Fruit fly (Drosophila melanogaster) whole organism, prepupa: ENCODE measurements around the gene fzr.

Experiments
- Blimp-1 ChIP-seq: fragments of 200-800 bp; sonication (Bioruptor generic); optimal IDR thresholded peaks from 3 replicates; lab custom pipeline; 2017; ENCODE audit warnings: missing biosample characterization, missing genetic modification characterization, mild to moderate bottlenecking, moderate library complexity, missing genetic modification reagents
- CG1621 ChIP-seq: fragments of 200-800 bp; sonication (Bioruptor generic); optimal IDR thresholded peaks from 3 replicates; lab custom pipeline; 2018; ENCODE audit warnings: missing biosample characterization, mild to moderate bottlenecking, missing genetic modification characterization
- CG6276 ChIP-seq: fragments of 200-800 bp; sonication (Bioruptor generic); optimal IDR thresholded peaks from 2 replicates; lab custom pipeline; 2017; ENCODE audit warnings: missing biosample characterization, mild to moderate bottlenecking, missing genetic modification characterization
- Eip78C ChIP-seq: fragments of 200-800 bp; sonication (Bioruptor generic); peaks from one replicate; lab custom pipeline; 2016; ENCODE audit warnings: missing biosample characterization, missing genetic modification characterization
- Met ChIP-seq: fragments of 200-800 bp; sonication (Bioruptor generic); optimal IDR thresholded peaks from 3 replicates; lab custom pipeline; 2016; ENCODE audit warnings: missing biosample characterization, missing genetic modification characterization
- OdsH ChIP-seq: fragments of 200-800 bp; sonication (Bioruptor generic); optimal IDR thresholded peaks from 3 replicates; lab custom pipeline; 2016; ENCODE audit warnings: missing biosample characterization, missing genetic modification characterization
- Smox ChIP-seq: fragments of 200-800 bp; sonication (Bioruptor generic); optimal IDR thresholded peaks from 3 replicates; lab custom pipeline; 2016; ENCODE audit warnings: missing biosample characterization, missing genetic modification characterization
- dsx ChIP-seq: fragments of 200-800 bp; optimal IDR thresholded peaks from 3 replicates; lab custom pipeline; 2019; ENCODE audit warnings: missing biosample characterization, mild to moderate bottlenecking, missing genetic modification characterization, moderate library complexity; ENCODE audit not compliant: poor library complexity, severe bottlenecking
- fd59A ChIP-seq: fragments of 200-800 bp; sonication (Bioruptor generic); optimal IDR thresholded peaks from 2 replicates; lab custom pipeline; 2017; ENCODE audit warnings: missing biosample characterization, mild to moderate bottlenecking, missing genetic modification characterization, missing genetic modification reagents
- fd85E ChIP-seq: fragments of 200-800 bp; sonication (Bioruptor generic); optimal IDR thresholded peaks from 3 replicates; lab custom pipeline; 2016; ENCODE audit warnings: missing biosample characterization, missing genetic modification characterization
- fkh ChIP-seq: fragments of 200-800 bp; sonication (Bioruptor generic); optimal IDR thresholded peaks from 3 replicates; lab custom pipeline; 2017; ENCODE audit warnings: missing biosample characterization, mild to moderate bottlenecking, missing genetic modification characterization, moderate library complexity
- pdm3 ChIP-seq: fragments of 200-800 bp; sonication (Bioruptor generic); optimal IDR thresholded peaks from 3 replicates; lab custom pipeline; 2016; ENCODE audit warnings: missing biosample characterization, missing genetic modification characterization
- vri ChIP-seq: fragments of 200-800 bp; sonication (Bioruptor generic); optimal IDR thresholded peaks from 3 replicates; lab custom pipeline; 2016; ENCODE audit warnings: missing biosample characterization, mild to moderate bottlenecking, missing genetic modification characterization

DNA sequence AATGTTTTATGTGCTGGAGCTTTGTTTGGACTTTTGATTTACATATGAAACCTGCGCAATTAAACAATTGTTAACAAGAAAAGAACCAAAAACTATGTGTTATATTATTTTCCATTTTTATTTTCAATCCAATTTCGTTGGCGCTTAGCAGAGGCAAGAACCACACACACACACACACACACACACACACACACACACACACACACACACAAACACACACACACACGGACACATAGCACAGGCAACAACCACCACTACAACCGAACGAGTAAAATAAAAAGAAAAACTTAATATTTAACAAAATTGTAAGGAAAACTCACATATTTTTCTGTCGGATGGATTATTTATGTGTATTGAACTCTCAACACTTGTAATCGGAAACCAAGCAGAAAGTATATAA, 20.0 kb upstream of the fzr start:
- TF ChIP-seq fd59A, result no peak
- TF ChIP-seq Smox, result no peak
- no peak for TF ChIP-seq pdm3
- TF ChIP-seq Met (GFP tag; lab: Kevin White, UChicago), result no peak
- no peak for TF ChIP-seq fd85E
- TF ChIP-seq vri (GFP tag; lab: Kevin White, UChicago), result no peak
- TF ChIP-seq OdsH (GFP tag; lab: Kevin White, UChicago), result no peak
- TF ChIP-seq CG6276 (GFP tag; lab: Kevin White, UChicago), result no peak
- TF ChIP-seq fkh (GFP tag; lab: Kevin White, UChicago), result no peak
- no peak for TF ChIP-seq CG1621 (tag; lab: Kevin White, UChicago)
- no peak for TF ChIP-seq Blimp-1 (GFP tag; lab: Kevin White, UChicago)
- no peak for TF ChIP-seq Eip78C (GFP tag; lab: Kevin White, UChicago)
- no peak for TF ChIP-seq dsx
